Worm (Caenorhabditis elegans): Measurements from ENCODE around the gene lipl-5.

The lipl-5 gene

ce11 chrV:349054-349453 is 36.5 kb upstream of the lipl-5 start, which contains the start of gene atg-9 (continued):
- TF ChIP-seq saeg-2 (GFP tag; IDR thresholded peaks at IDR 0.05) (no peak), ama-1 (optimal IDR thresholded peaks at IDR 0.05) (peak; percentile 51), F44E2.7 (GFP tag; IDR thresholded peaks at IDR 0.05) (no peak), dve-1 (tag; optimal IDR thresholded peaks at IDR 0.05; ENCODE audit: insufficient read depth) (peak; percentile 85), set-16 (GFP tag; IDR thresholded peaks at IDR 0.05) (peak; percentile 27; the same call in 1 of the 2 replicates), mdl-1 (tag; optimal IDR thresholded peaks at IDR 0.05) (peak; percentile 71 to 96), ztf-11 (tag; optimal IDR thresholded peaks at IDR 0.05) (no peak), nhr-6 (tag; optimal IDR thresholded peaks at IDR 0.05) (peak; percentile 59), T20F7.1 (GFP tag; optimal IDR thresholded peaks at IDR 0.05) (no peak), dmd-9 (GFP tag; IDR thresholded peaks at IDR 0.05) (0 out of 2 replicates have a peak, but pooled peaks have one; percentile 29), nhr-25 (tag; optimal IDR thresholded peaks at IDR 0.05; ENCODE audit: borderline replicate concordance, insufficient read depth) (peak; percentile 53), vab-7 (GFP tag; IDR thresholded peaks at IDR 0.05) (peak; percentile 51; the same call in 1 of the 2 replicates), ceh-32 (tag; optimal IDR thresholded peaks at IDR 0.05; ENCODE audit: poor library complexity) (no peak), dmd-8 (GFP tag; IDR thresholded peaks at IDR 0.05) (no peak), lin-29 (GFP tag; IDR thresholded peaks at IDR 0.05) (no peak), unc-39 (tag; optimal IDR thresholded peaks at IDR 0.05) (no peak), aly-2 (tag; optimal IDR thresholded peaks at IDR 0.05) (no peak), aha-1 (tag) (peak; percentile 99), nhr-111 (GFP tag; optimal IDR thresholded peaks at IDR 0.05) (no peak), zag-1 (tag; optimal IDR thresholded peaks at IDR 0.05) (no peak), php-3 (GFP tag; IDR thresholded peaks at IDR 0.05) (0 out of 2 replicates have a peak, but pooled peaks have one; percentile 23), D1046.2 (GFP tag; IDR thresholded peaks at IDR 0.05) (no peak), daf-16 (GFP tag; optimal IDR thresholded peaks at IDR 0.05) (no peak), daf-16 (tag; optimal IDR thresholded peaks at IDR 0.05) (peak; percentile 71), nhr-237 (tag; optimal IDR thresholded peaks at IDR 0.05) (no peak), mxl-3 (GFP tag; optimal IDR thresholded peaks at IDR 0.05) (peak; percentile 83), R02D3.7 (tag; optimal IDR thresholded peaks at IDR 0.05) (no peak), nhr-28 (tag; optimal IDR thresholded peaks at IDR 0.05) (peak; percentile 71), egl-27 (tag; optimal IDR thresholded peaks at IDR 0.05) (no peak), madf-5 (GFP tag; IDR thresholded peaks at IDR 0.05) (no peak), hmg-1.1 (GFP tag; IDR thresholded peaks at IDR 0.05) (peak; percentile 77), ZK337.2 (GFP tag; IDR thresholded peaks at IDR 0.05) (no peak), nhr-77 (tag; optimal IDR thresholded peaks at IDR 0.05) (peak; percentile 84), snpc-4 (tag; optimal IDR thresholded peaks at IDR 0.05) (no peak), Y48G9A.11 (GFP tag; IDR thresholded peaks at IDR 0.05) (no peak), pha-4 (GFP tag; IDR thresholded peaks at IDR 0.05) (peak; percentile 63; the same call in 1 of the 2 replicates), pha-4 (tag; optimal IDR thresholded peaks at IDR 0.05) (no peak), nhr-102 (tag; optimal IDR thresholded peaks at IDR 0.05) (peak; percentile 28), tag-97 (GFP tag; IDR thresholded peaks at IDR 0.05) (no peak), hlh-30 (tag; optimal IDR thresholded peaks at IDR 0.05; ENCODE audit: insufficient read depth) (peak; percentile 99), gei-8 (GFP tag; optimal IDR thresholded peaks at IDR 0.05) (no peak), lin-38 (GFP tag; IDR thresholded peaks at IDR 0.05) (peak; percentile 97), lin-39 (tag; optimal IDR thresholded peaks at IDR 0.05) (no peak), nhr-41 (GFP tag; IDR thresholded peaks at IDR 0.05) (no peak), ceh-20 (GFP tag; IDR thresholded peaks at IDR 0.05) (no peak), spr-1 (tag; optimal IDR thresholded peaks at IDR 0.05) (no peak), unc-130 (GFP tag; optimal IDR thresholded peaks at IDR 0.05) (no peak), Y105C5A.15 (GFP tag; IDR thresholded peaks at IDR 0.05) (no peak), zip-2 (tag; optimal IDR thresholded peaks at IDR 0.05) (no peak), ztf-7 (tag; optimal IDR thresholded peaks at IDR 0.05) (peak; percentile 53), ctbp-1 (GFP tag; IDR thresholded peaks at IDR 0.05) (peak; percentile 54), mep-1 (tag; optimal IDR thresholded peaks at IDR 0.05) (peak; percentile 84), rbr-2 (tag; optimal IDR thresholded peaks at IDR 0.05) (peak; percentile 46)
